Worm (Caenorhabditis elegans) whole organism, L2 larva: ENCODE data around the gene ZK1128.1.

Experiments
- ama-1 ChIP-seq: fragments of 150-350 bp; optimal IDR thresholded peaks from 2 replicates; lab custom pipeline; 2018; ENCODE audit warnings: inconsistent platforms
- ceh-16 ChIP-seq: fragments of 150-350 bp; optimal IDR thresholded peaks from 2 replicates; lab custom pipeline; 2014; ENCODE audit warnings: missing biosample characterization, missing genetic modification characterization
- lin-39 ChIP-seq: fragments of 150-350 bp; optimal IDR thresholded peaks from 2 replicates; lab custom pipeline; 2014; ENCODE audit warnings: missing biosample characterization, missing genetic modification reagents, missing genetic modification characterization
- nhr-21 ChIP-seq: fragments of 150-350 bp; optimal IDR thresholded peaks from 2 replicates; lab custom pipeline; 2014; ENCODE audit warnings: missing biosample characterization, missing genetic modification characterization
- skn-1 ChIP-seq: sonication (generic microtip); optimal IDR thresholded peaks from 2 replicates; lab custom pipeline; 2017; ENCODE audit warnings: missing biosample characterization, missing genetic modification characterization
- unc-39 ChIP-seq: fragments of 150-350 bp; optimal IDR thresholded peaks from 2 replicates; lab custom pipeline; 2014; ENCODE audit warnings: missing biosample characterization, missing genetic modification characterization
- unc-62 ChIP-seq: fragments of 150-350 bp; optimal IDR thresholded peaks from 2 replicates; lab custom pipeline; 2014; ENCODE audit warnings: missing biosample characterization, missing genetic modification reagents, missing genetic modification characterization

DNA sequence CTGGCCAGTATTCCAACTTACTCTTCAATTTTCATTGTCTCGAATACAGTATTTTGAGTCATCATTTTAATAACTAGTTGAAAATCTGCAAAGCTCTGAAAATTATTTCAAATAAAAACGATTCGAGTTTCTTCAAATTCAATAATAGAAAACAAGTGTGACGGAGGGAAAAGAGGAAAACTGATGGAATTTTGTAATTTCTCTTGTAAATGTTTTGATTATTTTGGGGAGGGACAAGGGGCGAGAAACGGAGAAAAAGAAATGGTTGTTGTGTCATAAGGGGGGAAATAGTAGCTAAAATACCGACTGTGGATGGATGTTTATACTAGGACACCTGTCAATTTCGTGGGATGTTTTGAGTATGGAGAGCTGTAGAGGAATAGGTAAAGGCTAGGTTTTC lies 36.4 kb downstream of the ZK1128.1 start, which contains the start of gene T16G12.9:
- TF ChIP-seq nhr-21 (tag; lab: Kevin White, UChicago) (no peak), unc-62 (GFP tag; lab: Kevin White, UChicago) (no peak), lin-39 (tag; lab: Kevin White, UChicago) (no peak), ceh-16 (tag; lab: Kevin White, UChicago) (no peak), unc-39 (tag; lab: Kevin White, UChicago) (no peak), skn-1 (no peak), ama-1 (no peak)
